Worm (Caenorhabditis elegans) whole organism, young adult: ENCODE data around the gene T13B5.9.
"Not testable (repeated sequence)": the region's sequence is repeated elsewhere in the genome, so short reads cannot be mapped to it uniquely, and the experiment has no call there.

Source experiments
- B0035.1 ChIP-seq: sonication (generic microtip); optimal IDR thresholded peaks from 2 replicates; lab custom pipeline; 2016; ENCODE audit warnings: missing genetic modification characterization, mild to moderate bottlenecking, missing compliant biosample characterization, missing genotype, missing genetic modification reagents
- D2030.7 ChIP-seq: fragments of 200-800 bp; sonication (Bioruptor generic); IDR thresholded peaks from 2 replicates; pipeline ENCODE4 v1.3.6; 2022; ENCODE audit warnings: missing genetic modification reagents, missing genetic modification characterization, missing compliant biosample characterization
- F49E8.2 ChIP-seq: sonication (generic microtip); optimal IDR thresholded peaks from 3 replicates; lab custom pipeline; 2017; ENCODE audit warnings: missing genetic modification characterization, mild to moderate bottlenecking, missing compliant biosample characterization, antibody characterized with exemption, moderate library complexity; ENCODE audit not compliant: insufficient read depth
- chd-7 ChIP-seq: sonication (generic microtip); optimal IDR thresholded peaks from 2 replicates; lab custom pipeline; 2016; ENCODE audit warnings: mild to moderate bottlenecking, missing genetic modification characterization, moderate library complexity, missing compliant biosample characterization
- ekl-4 ChIP-seq: fragments of 200-800 bp; sonication (Bioruptor generic); IDR thresholded peaks from 2 replicates; pipeline ENCODE4 v1.3.6; 2022; ENCODE audit warnings: missing genetic modification reagents, missing genetic modification characterization, missing compliant biosample characterization
- lsl-1 ChIP-seq: fragments of 200-800 bp; sonication (Bioruptor generic); optimal IDR thresholded peaks from 2 replicates; lab custom pipeline; 2018; ENCODE audit warnings: mild to moderate bottlenecking, missing genetic modification characterization, moderate library complexity, missing compliant biosample characterization
- mel-28 ChIP-seq: sonication (generic microtip); optimal IDR thresholded peaks from 2 replicates; lab custom pipeline; 2016; ENCODE audit warnings: borderline replicate concordance, mild to moderate bottlenecking, missing genetic modification characterization, missing compliant biosample characterization
- nhr-80 ChIP-seq: sonication (generic microtip); optimal IDR thresholded peaks from 2 replicates; lab custom pipeline; 2016; ENCODE audit warnings: missing genetic modification characterization, missing compliant biosample characterization
- unc-130 ChIP-seq: sonication (generic microtip); optimal IDR thresholded peaks from 2 replicates; lab custom pipeline; 2016; ENCODE audit warnings: missing genetic modification reagents, missing genetic modification characterization, missing compliant biosample characterization
- ztf-26 ChIP-seq: sonication (generic microtip); optimal IDR thresholded peaks from 2 replicates; lab custom pipeline; 2017; ENCODE audit warnings: missing genetic modification characterization, missing compliant biosample characterization
- ztf-28 ChIP-seq: fragments of 200-800 bp; sonication (Bioruptor generic); IDR thresholded peaks from 2 replicates; pipeline ENCODE4 v1.3.6; 2022; ENCODE audit warnings: missing genetic modification reagents, missing genetic modification characterization, missing compliant biosample characterization

The T13B5.9 gene

ce11 chrII:1063926-1064325 is 40.4 kb downstream of the T13B5.9 start:
- TF ChIP-seq nhr-80 (peak; percentile 54), F49E8.2 (tag; lab: Kevin White, UChicago) (no peak)

- TF ChIP-seq D2030.7 (GFP tag; lab: Robert Waterston, UW); ztf-26 (tag; lab: Kevin White, UChicago); unc-130 (GFP tag; lab: Kevin White, UChicago): not testable (repeated sequence)
- TF ChIP-seq, all 124 proteins: peak for 0; not testable (repeated sequence) for 124
Measured at ce11 chrII:1060702-1061101, 43.6 kb downstream of the T13B5.9 start, which contains the start of gene btb-10. Gene btb-10, minus strand, starts transcription at chrII:1060802.

- TF ChIP-seq nhr-80: peak; percentile 74
- 0 out of 2 replicates have a peak, but pooled peaks have one; percentile 14 for TF ChIP-seq ekl-4 (GFP tag; lab: Robert Waterston, UW)
- TF ChIP-seq mel-28 (tag; lab: Kevin White, UChicago): no peak
- TF ChIP-seq chd-7 (tag; lab: Kevin White, UChicago): no peak
Measured at ce11 chrII:1056844-1057243, 47.5 kb downstream of the T13B5.9 start.

ce11 chrII:1054724-1055123 is 49.6 kb downstream of the T13B5.9 start, which contains the start of gene K02E7.7:
Gene K02E7.7, plus strand, starts transcription at chrII:1055024.
- TF ChIP-seq lsl-1 (GFP tag; lab: Kevin White, UChicago); ztf-28 (GFP tag; lab: Robert Waterston, UW); B0035.1: not testable (repeated sequence)
